Worm (Caenorhabditis elegans): ENCODE results near the gene C45G9.2.

C45G9.2 gene

DNA sequence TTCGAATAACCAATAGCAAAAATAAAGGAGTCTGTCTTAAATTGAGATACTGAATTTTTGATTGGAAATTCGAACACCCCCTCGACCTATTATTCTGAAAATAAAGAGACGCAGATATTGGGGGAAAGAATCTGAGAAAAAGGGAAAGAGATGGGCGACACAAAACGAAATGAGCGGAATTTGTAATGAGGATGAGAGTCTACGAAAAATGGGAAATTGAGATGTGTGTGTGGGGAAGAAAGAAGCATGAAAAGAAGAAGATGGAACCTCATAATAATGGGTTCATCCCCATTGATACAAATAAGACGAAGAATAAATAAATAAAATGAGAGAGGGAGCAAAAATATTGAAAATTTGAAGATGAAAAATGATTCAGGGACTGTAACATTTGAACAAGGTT lies 16.7 kb downstream of the C45G9.2 start, which contains the start of gene cah-1:
Gene cah-1, minus strand, starts transcription at position 101 of the 400 bp plus-strand sequence.
- TF ChIP-seq K12H6.12 (tag; optimal IDR thresholded peaks at IDR 0.05) = no peak
- no peak for TF ChIP-seq ceh-40 (GFP tag; IDR thresholded peaks at IDR 0.05)
- no peak for TF ChIP-seq lin-26 (GFP tag; IDR thresholded peaks at IDR 0.05)
- no peak for TF ChIP-seq cebp-1 (GFP tag; IDR thresholded peaks at IDR 0.05)
- no peak for TF ChIP-seq cebp-1 (tag; optimal IDR thresholded peaks at IDR 0.05)
- no peak for TF ChIP-seq gei-17 (GFP tag; optimal IDR thresholded peaks at IDR 0.05)
- TF ChIP-seq egl-18 (GFP tag; IDR thresholded peaks at IDR 0.05) = no peak
- no peak for TF ChIP-seq F55B11.4 (tag; optimal IDR thresholded peaks at IDR 0.05; ENCODE audit: borderline replicate concordance, insufficient read depth)
- no peak for TF ChIP-seq sea-2 (GFP tag; IDR thresholded peaks at IDR 0.05)
- no peak for TF ChIP-seq ztf-18 (tag; optimal IDR thresholded peaks at IDR 0.05)
- TF ChIP-seq madf-6 (GFP tag; IDR thresholded peaks at IDR 0.05) = no peak
- TF ChIP-seq efl-1 (GFP tag; optimal IDR thresholded peaks at IDR 0.05) = no peak

DNA sequence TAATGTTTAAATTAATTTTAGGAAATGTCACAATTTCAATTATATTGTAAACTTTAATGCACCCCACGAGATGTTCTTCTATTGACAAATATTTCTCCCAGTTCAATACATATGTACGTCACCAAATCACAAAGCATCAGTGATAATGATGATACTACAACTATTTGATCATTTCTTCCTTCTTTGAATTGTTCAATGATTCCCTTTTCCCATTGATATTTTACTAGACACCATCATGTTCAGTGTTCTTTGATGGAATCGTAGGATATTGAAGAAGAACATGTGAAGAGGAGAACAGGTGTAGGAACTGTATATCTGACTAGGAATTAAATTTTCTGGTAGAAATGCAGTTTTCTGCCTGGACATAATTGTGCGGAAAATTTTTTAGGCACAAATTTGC lies 20.6 kb downstream of the C45G9.2 start:
- TF ChIP-seq hmg-1.2 (GFP tag; IDR thresholded peaks at IDR 0.05) (no peak), ceh-100 (GFP tag; IDR thresholded peaks at IDR 0.05) (no peak), T26A5.8 (tag; optimal IDR thresholded peaks at IDR 0.05) (no peak), B0261.1 (tag; optimal IDR thresholded peaks at IDR 0.05) (no peak), F23B12.7 (tag; optimal IDR thresholded peaks at IDR 0.05; ENCODE audit: insufficient read depth) (no peak), F57C9.4 (tag; optimal IDR thresholded peaks at IDR 0.05) (no peak), hmg-20 (GFP tag; IDR thresholded peaks at IDR 0.05) (no peak), ztf-26 (tag; optimal IDR thresholded peaks at IDR 0.05) (no peak), lin-54 (GFP tag; optimal IDR thresholded peaks at IDR 0.05) (no peak), die-1 (tag; optimal IDR thresholded peaks at IDR 0.05) (no peak), tbx-9 (tag; optimal IDR thresholded peaks at IDR 0.05; ENCODE audit: borderline replicate concordance) (no peak), let-607 (tag; optimal IDR thresholded peaks at IDR 0.05) (no peak), unc-130 (GFP tag; optimal IDR thresholded peaks at IDR 0.05) (no peak), F22D6.2 (tag; optimal IDR thresholded peaks at IDR 0.05) (no peak), lin-26 (GFP tag; IDR thresholded peaks at IDR 0.05) (no peak), Y56A3A.18 (GFP tag; IDR thresholded peaks at IDR 0.05) (no peak), hrde-1 (tag; optimal IDR thresholded peaks at IDR 0.05; ENCODE audit: borderline replicate concordance) (no peak), lsl-1 (GFP tag; optimal IDR thresholded peaks at IDR 0.05) (no peak)

DNA sequence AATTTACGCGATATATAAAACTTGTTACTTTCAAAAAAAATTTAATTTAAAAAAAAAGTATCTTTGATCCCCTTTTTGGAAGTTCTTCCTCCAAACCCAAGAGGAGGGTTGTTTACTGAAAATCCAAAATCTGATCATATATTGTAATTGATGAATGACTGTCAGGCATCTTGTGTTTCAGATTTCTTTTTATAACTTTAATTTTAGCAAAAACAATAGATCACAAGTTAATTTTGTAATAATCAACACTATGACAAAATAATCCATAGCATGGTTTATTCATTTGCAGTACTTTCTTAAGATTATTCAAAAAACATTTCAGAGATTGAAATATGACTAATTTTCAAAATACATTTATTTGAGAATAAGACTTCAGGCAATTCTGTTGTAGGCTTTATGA lies 23.5 kb downstream of the C45G9.2 start:
- TF ChIP-seq Y95B8A.8 (GFP tag; IDR thresholded peaks at IDR 0.05) = no peak

DNA sequence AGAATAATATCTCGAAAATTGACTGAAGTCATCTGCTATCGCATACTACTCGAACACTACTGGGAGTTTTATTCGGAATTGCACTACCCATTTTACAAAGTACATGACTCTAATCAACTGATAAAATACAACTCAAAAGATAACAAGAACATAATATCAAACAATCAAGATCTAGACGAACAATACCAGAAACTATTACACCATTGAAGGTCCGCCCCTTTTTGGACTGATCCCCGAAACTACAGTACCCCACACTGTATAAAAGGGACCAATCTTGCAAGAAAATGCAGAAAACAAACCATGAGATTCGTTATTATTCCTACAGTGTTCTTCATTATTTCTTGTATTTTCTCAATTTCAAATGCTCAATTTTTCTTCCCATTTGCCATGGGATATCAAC lies 25.6 kb downstream of the C45G9.2 start, which contains the start of gene F54D8.10:
Gene F54D8.10, plus strand, starts transcription at position 301 of the 400 bp plus-strand sequence.
- no peak for TF ChIP-seq C06A6.2 (GFP tag; conservative IDR thresholded peaks at IDR 0.05)
- TF ChIP-seq hmg-20 (GFP tag; IDR thresholded peaks at IDR 0.05) = no peak
- TF ChIP-seq madf-3 (GFP tag; IDR thresholded peaks at IDR 0.05) = no peak
- no peak for TF ChIP-seq ZK185.1 (tag; optimal IDR thresholded peaks at IDR 0.05; ENCODE audit: poor library complexity, severe bottlenecking)
- TF ChIP-seq lin-26 (GFP tag; IDR thresholded peaks at IDR 0.05) = no peak

DNA sequence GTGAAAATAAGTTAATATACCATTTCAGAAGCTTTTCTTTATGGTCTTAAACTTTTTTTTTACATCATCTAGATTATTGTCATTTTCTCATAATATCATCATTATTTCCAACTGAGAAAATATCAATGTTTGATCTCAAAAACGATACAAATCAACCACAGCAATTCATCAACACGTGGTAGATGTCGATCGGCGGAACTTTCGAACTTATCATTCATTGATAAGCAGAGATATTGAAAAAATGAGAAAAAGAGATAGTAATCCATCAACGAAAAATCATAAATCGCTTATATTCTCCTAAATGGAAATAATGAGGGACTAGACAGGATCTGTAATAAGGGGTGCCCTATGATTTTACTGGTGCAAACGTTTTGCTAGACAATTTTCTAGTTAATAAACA lies 27.9 kb downstream of the C45G9.2 start:
- no peak for TF ChIP-seq madf-3 (GFP tag; IDR thresholded peaks at IDR 0.05)
- no peak for TF ChIP-seq nhr-80 (tag; optimal IDR thresholded peaks at IDR 0.05)
- TF ChIP-seq K12H6.12 (tag; optimal IDR thresholded peaks at IDR 0.05) = no peak
- no peak for TF ChIP-seq akir-1 (GFP tag; optimal IDR thresholded peaks at IDR 0.05)
- no peak for TF ChIP-seq Y53F4B.3 (GFP tag; IDR thresholded peaks at IDR 0.05)
- TF ChIP-seq ztf-25 (GFP tag; IDR thresholded peaks at IDR 0.05) = no peak
- TF ChIP-seq atf-7 (tag; optimal IDR thresholded peaks at IDR 0.05) = no peak
- TF ChIP-seq nhr-27 (tag; optimal IDR thresholded peaks at IDR 0.05) = no peak
- no peak for TF ChIP-seq mel-28 (tag; optimal IDR thresholded peaks at IDR 0.05; ENCODE audit: borderline replicate concordance)
- TF ChIP-seq ztf-28 (GFP tag; IDR thresholded peaks at IDR 0.05) = no peak
- TF ChIP-seq nfyb-1 (GFP tag; IDR thresholded peaks at IDR 0.05) = no peak
- TF ChIP-seq F57A8.1 (GFP tag; optimal IDR thresholded peaks at IDR 0.05) = no peak
- TF ChIP-seq gei-17 (GFP tag; optimal IDR thresholded peaks at IDR 0.05) = no peak
- no peak for TF ChIP-seq cebp-2 (GFP tag; IDR thresholded peaks at IDR 0.05)
